Fruit fly (Drosophila melanogaster): Measurements from ENCODE around the gene Ubr1.

Gene Ubr1

DNA sequence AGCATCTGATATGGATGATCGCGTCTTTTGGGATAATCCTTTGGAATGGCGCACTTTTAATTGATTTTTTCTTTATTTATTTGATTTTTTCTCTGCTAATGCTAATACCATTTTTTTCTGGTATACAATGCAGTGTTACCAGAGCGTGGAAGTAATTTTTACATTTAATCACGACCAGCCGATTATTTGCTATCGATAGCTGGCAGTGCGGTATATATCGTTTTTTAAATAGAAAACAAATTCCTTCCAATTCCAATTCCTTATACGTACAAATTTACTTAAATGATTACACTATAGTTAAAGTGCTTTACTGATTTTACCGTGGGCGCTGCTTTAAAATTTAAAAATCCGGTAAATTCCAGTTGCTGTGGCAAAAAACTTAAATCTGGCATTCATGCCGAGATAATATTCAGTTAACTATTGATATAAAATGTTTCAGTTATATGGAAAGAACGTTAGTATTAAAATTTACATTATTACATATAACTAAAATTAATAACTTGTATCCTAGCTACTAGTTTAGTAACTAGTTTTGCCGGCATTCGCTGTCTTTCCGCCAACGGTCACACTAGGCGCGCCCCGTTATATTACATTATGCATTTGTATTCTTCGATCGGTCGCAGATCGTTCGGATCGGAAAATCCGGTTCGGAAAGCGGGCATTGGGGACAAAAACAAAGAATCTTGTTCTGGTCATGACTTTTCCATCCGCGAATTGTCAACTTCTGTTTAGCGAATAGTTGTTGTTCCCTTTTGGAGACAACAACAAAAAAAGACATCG lies 25.6 kb downstream of the Ubr1 start, which contains the start of the genes CG13001 and RhoGAP15B (continued):
- no peak for TF ChIP-seq Blimp-1 (GFP tag; optimal IDR thresholded peaks at IDR 0.05)
- TF ChIP-seq CG11504 (tag; optimal IDR thresholded peaks at IDR 0.05), result no peak
- TF ChIP-seq Spps (tag; optimal IDR thresholded peaks at IDR 0.05), result no peak
- no peak for TF ChIP-seq CG17568 (GFP tag; optimal IDR thresholded peaks at IDR 0.05)
- no peak for TF ChIP-seq hth (optimal IDR thresholded peaks at IDR 0.05)
- TF ChIP-seq Sry-δ (GFP tag; optimal IDR thresholded peaks at IDR 0.05), result peak; percentile 56
- no peak for TF ChIP-seq HLH3B (GFP tag; IDR thresholded peaks at IDR 0.05)
- TF ChIP-seq CG4854 (GFP tag; optimal IDR thresholded peaks at IDR 0.05), result no peak
- TF ChIP-seq Awh (GFP tag; IDR thresholded peaks at IDR 0.05), result no peak
- no peak for TF ChIP-seq psq (GFP tag; optimal IDR thresholded peaks at IDR 0.05)
- TF ChIP-seq tgo (GFP tag; IDR thresholded peaks at IDR 0.05), result no peak
- no peak for TF ChIP-seq Fer1 (GFP tag; optimal IDR thresholded peaks at IDR 0.05)
- TF ChIP-seq HLH4C (GFP tag; IDR thresholded peaks at IDR 0.05; ENCODE audit: partially characterized antibody), result peak; percentile 72
- no peak for TF ChIP-seq E2f1 (GFP tag; IDR thresholded peaks at IDR 0.05)
- TF ChIP-seq CG6791 (GFP tag; IDR thresholded peaks at IDR 0.05; ENCODE audit: partially characterized antibody), result peak; percentile 83
- TF ChIP-seq Ssrp (tag; optimal IDR thresholded peaks at IDR 0.05), result no peak
- no peak for TF ChIP-seq CG4424 (GFP tag; optimal IDR thresholded peaks at IDR 0.05)
- TF ChIP-seq Hr78 (GFP tag; optimal IDR thresholded peaks at IDR 0.05), result no peak
- TF ChIP-seq repo (GFP tag; optimal IDR thresholded peaks at IDR 0.05), result no peak
- no peak for TF ChIP-seq Mes4 (GFP tag; optimal IDR thresholded peaks at IDR 0.05)
- TF ChIP-seq HHEX (GFP tag; optimal IDR thresholded peaks at IDR 0.05), result no peak
- TF ChIP-seq grn (GFP tag; optimal IDR thresholded peaks at IDR 0.05), result no peak
- TF ChIP-seq jumu (GFP tag; optimal IDR thresholded peaks at IDR 0.05), result no peak
- no peak for TF ChIP-seq CG1529 (GFP tag; optimal IDR thresholded peaks at IDR 0.05)
- no peak for TF ChIP-seq H15 (GFP tag; IDR thresholded peaks at IDR 0.05)
- no peak for TF ChIP-seq CG32532 (GFP tag; IDR thresholded peaks at IDR 0.05)
- no peak for TF ChIP-seq CG1233 (GFP tag; optimal IDR thresholded peaks at IDR 0.05)
- TF ChIP-seq Elba2 (GFP tag; optimal IDR thresholded peaks at IDR 0.05), result no peak
- TF ChIP-seq Mrtf (GFP tag; IDR thresholded peaks at IDR 0.05), result no peak
- TF ChIP-seq CG12104 (GFP tag; optimal IDR thresholded peaks at IDR 0.05), result no peak
- peak; percentile 25 for TF ChIP-seq CG15514 (GFP tag; optimal IDR thresholded peaks at IDR 0.05)
- no peak for TF ChIP-seq TFAM (GFP tag; optimal IDR thresholded peaks at IDR 0.05)
- no peak for TF ChIP-seq cwo (GFP tag; optimal IDR thresholded peaks at IDR 0.05)
- TF ChIP-seq ara (GFP tag; IDR thresholded peaks at IDR 0.05), result no peak
- TF ChIP-seq row (GFP tag; IDR thresholded peaks at IDR 0.05), result peak; percentile 30; the same call in 1 of the 3 replicates
- no peak for TF ChIP-seq D (optimal IDR thresholded peaks at IDR 0.05)
- no peak for TF ChIP-seq D (GFP tag; optimal IDR thresholded peaks at IDR 0.05)
- TF ChIP-seq az2 (GFP tag; optimal IDR thresholded peaks at IDR 0.05), result no peak
- TF ChIP-seq ase (GFP tag; IDR thresholded peaks at IDR 0.05), result no peak
- TF ChIP-seq CG31365 (tag; optimal IDR thresholded peaks at IDR 0.05), result no peak
- TF ChIP-seq Aef1 (GFP tag; IDR thresholded peaks at IDR 0.05), result no peak
- TF ChIP-seq CG3065 (GFP tag; optimal IDR thresholded peaks at IDR 0.05), result no peak
- no peak for TF ChIP-seq lbe (GFP tag; optimal IDR thresholded peaks at IDR 0.05)
- no peak for TF ChIP-seq slou (GFP tag; optimal IDR thresholded peaks at IDR 0.05)
- no peak for TF ChIP-seq al (GFP tag; IDR thresholded peaks at IDR 0.05)
- no peak for TF ChIP-seq CG14014 (GFP tag; IDR thresholded peaks at IDR 0.05)
- TF ChIP-seq abd-A (tag; optimal IDR thresholded peaks at IDR 0.05), result no peak
- no peak for TF ChIP-seq cato (GFP tag; optimal IDR thresholded peaks at IDR 0.05; ENCODE audit: borderline replicate concordance)
- no peak for TF ChIP-seq CG6689 (GFP tag; IDR thresholded peaks at IDR 0.05)
- no peak for TF ChIP-seq pros (GFP tag; optimal IDR thresholded peaks at IDR 0.05)
- no peak for TF ChIP-seq CG15479 (GFP tag; optimal IDR thresholded peaks at IDR 0.05)

Measured in whole organism, embryonic.